Worm (Caenorhabditis elegans) whole organism, late embryonic: ENCODE measurements around the gene F19B10.3.

ENCODE experiments used
- ceh-2 ChIP-seq: sonication (generic microtip); optimal IDR thresholded peaks from 2 replicates; lab custom pipeline; 2016; ENCODE audit warnings: missing genotype, missing genetic modification characterization, missing compliant biosample characterization
- ceh-30 ChIP-seq: fragments of 150-350 bp; optimal IDR thresholded peaks from 2 replicates; lab custom pipeline; 2014; ENCODE audit warnings: missing biosample characterization, missing genetic modification characterization
- fkh-10 ChIP-seq: fragments of 150-350 bp; optimal IDR thresholded peaks from 2 replicates; lab custom pipeline; 2014; ENCODE audit warnings: missing biosample characterization, missing genetic modification reagents, missing genetic modification characterization
- hlh-6 ChIP-seq: sonication (generic microtip); optimal IDR thresholded peaks from 2 replicates; lab custom pipeline; 2016; ENCODE audit warnings: missing genotype, missing genetic modification characterization, missing compliant biosample characterization
- pha-4 ChIP-seq: fragments of 150-350 bp; optimal IDR thresholded peaks from 2 replicates; lab custom pipeline; 2018; ENCODE audit warnings: missing biosample characterization, missing genetic modification reagents, missing genetic modification characterization
- pros-1 ChIP-seq: fragments of 150-350 bp; optimal IDR thresholded peaks from 2 replicates; lab custom pipeline; 2014; ENCODE audit warnings: missing biosample characterization, missing genetic modification reagents, missing genetic modification characterization

ce11 chrII:3622014-3622413 is 42.6 kb upstream of the F19B10.3 start, which contains the start of gene M151.7:
- TF ChIP-seq hlh-6 (tag; lab: Kevin White, UChicago): no peak
- no peak for TF ChIP-seq fkh-10
- no peak for TF ChIP-seq ceh-30 (tag; lab: Kevin White, UChicago)
- TF ChIP-seq pros-1: no peak
- TF ChIP-seq pha-4 (tag; lab: Kevin White, UChicago): no peak
- no peak for TF ChIP-seq ceh-2 (tag; lab: Kevin White, UChicago)
